Worm (Caenorhabditis elegans) whole organism, mixed stage, embryonic: ENCODE data around the gene irg-6.

Source experiments
- M03D4.4 ChIP-seq: sonication (generic microtip); optimal IDR thresholded peaks from 2 replicates; lab custom pipeline; 2017; ENCODE audit warnings: mild to moderate bottlenecking, missing genetic modification characterization, missing compliant biosample characterization
- bed-3 ChIP-seq: fragments of 200-800 bp; sonication (Bioruptor generic); optimal IDR thresholded peaks from 3 replicates; lab custom pipeline; 2018; ENCODE audit warnings: mild to moderate bottlenecking, missing genetic modification characterization, moderate library complexity, missing compliant biosample characterization
- ceh-43 ChIP-seq: fragments of 200-800 bp; sonication (Bioruptor generic); optimal IDR thresholded peaks from 2 replicates; lab custom pipeline; 2018; ENCODE audit warnings: mild to moderate bottlenecking, missing genetic modification characterization, moderate library complexity, missing compliant biosample characterization
- ces-1 ChIP-seq: fragments of 150-350 bp; optimal IDR thresholded peaks from 2 replicates; lab custom pipeline; 2014; ENCODE audit warnings: missing biosample characterization, missing genetic modification reagents, missing genetic modification characterization
- drap-1 ChIP-seq: fragments of 200-800 bp; sonication (Bioruptor generic); optimal IDR thresholded peaks from 3 replicates; lab custom pipeline; 2018; ENCODE audit warnings: mild to moderate bottlenecking, missing genetic modification characterization, missing compliant biosample characterization
- elt-1 ChIP-seq: sonication (generic microtip); optimal IDR thresholded peaks from 2 replicates; lab custom pipeline; 2017; ENCODE audit warnings: missing genetic modification characterization, mild to moderate bottlenecking, missing compliant biosample characterization, antibody characterized with exemption, moderate library complexity, borderline replicate concordance; ENCODE audit not compliant: insufficient read depth
- flh-1 ChIP-seq: fragments of 200-800 bp; sonication (Bioruptor generic); optimal IDR thresholded peaks from 2 replicates; lab custom pipeline; 2018; ENCODE audit warnings: mild to moderate bottlenecking, missing genetic modification characterization, moderate library complexity, missing compliant biosample characterization
- ham-2 ChIP-seq: fragments of 200-800 bp; sonication (Bioruptor generic); optimal IDR thresholded peaks from 2 replicates; lab custom pipeline; 2018; ENCODE audit warnings: mild to moderate bottlenecking, missing genetic modification characterization, missing compliant biosample characterization
- hlh-1 ChIP-seq: fragments of 150-350 bp; optimal IDR thresholded peaks from 2 replicates; lab custom pipeline; 2014; ENCODE audit warnings: missing biosample characterization, missing genetic modification reagents, missing genetic modification characterization
- lin-13 ChIP-seq: fragments of 150-350 bp; optimal IDR thresholded peaks from 2 replicates; lab custom pipeline; 2014; ENCODE audit warnings: missing biosample characterization, missing genetic modification characterization
- lin-32 ChIP-seq: fragments of 200-800 bp; sonication (Bioruptor generic); optimal IDR thresholded peaks from 2 replicates; lab custom pipeline; 2018; ENCODE audit warnings: mild to moderate bottlenecking, missing genetic modification characterization, missing compliant biosample characterization
- mab-5 ChIP-seq: fragments of 150-350 bp; optimal IDR thresholded peaks from 2 replicates; lab custom pipeline; 2014; ENCODE audit warnings: missing biosample characterization, missing genetic modification characterization
- mep-1 ChIP-seq: fragments of 150-350 bp; optimal IDR thresholded peaks from 2 replicates; lab custom pipeline; 2017; ENCODE audit warnings: missing biosample characterization, missing genetic modification reagents, missing genetic modification characterization, inconsistent platforms
- nhr-12 ChIP-seq: fragments of 150-350 bp; optimal IDR thresholded peaks from 2 replicates; lab custom pipeline; 2014; ENCODE audit warnings: missing biosample characterization, missing genetic modification characterization
- nhr-2 ChIP-seq: fragments of 150-350 bp; optimal IDR thresholded peaks from 2 replicates; lab custom pipeline; 2014; ENCODE audit warnings: missing biosample characterization, missing genetic modification characterization
- nhr-237 ChIP-seq: fragments of 150-350 bp; optimal IDR thresholded peaks from 2 replicates; lab custom pipeline; 2014; ENCODE audit warnings: missing biosample characterization, missing genetic modification characterization
- nhr-28 ChIP-seq: fragments of 150-350 bp; optimal IDR thresholded peaks from 2 replicates; lab custom pipeline; 2014; ENCODE audit warnings: missing biosample characterization, missing genetic modification characterization
- nhr-76 ChIP-seq: sonication (generic microtip); optimal IDR thresholded peaks from 2 replicates; lab custom pipeline; 2017; ENCODE audit warnings: missing biosample characterization, missing genetic modification characterization
- pha-4 ChIP-seq: fragments of 150-350 bp; optimal IDR thresholded peaks from 2 replicates; lab custom pipeline; 2018; ENCODE audit warnings: missing biosample characterization, missing genetic modification reagents, missing genetic modification characterization
- sem-2 ChIP-seq: fragments of 200-800 bp; sonication (Bioruptor generic); optimal IDR thresholded peaks from 2 replicates; lab custom pipeline; 2018; ENCODE audit warnings: mild to moderate bottlenecking, missing genetic modification characterization, missing compliant biosample characterization
- snpc-4 ChIP-seq: fragments of 150-350 bp; optimal IDR thresholded peaks from 2 replicates; lab custom pipeline; 2014; ENCODE audit warnings: missing biosample characterization, missing genetic modification characterization
- sptf-1 ChIP-seq: sonication (generic microtip); optimal IDR thresholded peaks from 2 replicates; lab custom pipeline; 2017; ENCODE audit warnings: mild to moderate bottlenecking, missing genetic modification characterization, moderate library complexity, missing compliant biosample characterization
- unc-120 ChIP-seq: sonication (generic microtip); optimal IDR thresholded peaks from 2 replicates; lab custom pipeline; 2017; ENCODE audit warnings: missing genetic modification characterization, missing compliant biosample characterization; ENCODE audit not compliant: poor library complexity, severe bottlenecking
- unc-39 ChIP-seq: fragments of 150-350 bp; optimal IDR thresholded peaks from 2 replicates; lab custom pipeline; 2014; ENCODE audit warnings: missing biosample characterization, missing genetic modification characterization
- unc-62 ChIP-seq: fragments of 150-350 bp; optimal IDR thresholded peaks from 2 replicates; lab custom pipeline; 2014; ENCODE audit warnings: missing biosample characterization, missing genetic modification reagents, missing genetic modification characterization
- zip-8 ChIP-seq: fragments of 150-350 bp; optimal IDR thresholded peaks from 2 replicates; lab custom pipeline; 2014; ENCODE audit warnings: missing biosample characterization, missing genetic modification characterization
- ztf-11 ChIP-seq: fragments of 150-350 bp; optimal IDR thresholded peaks from 2 replicates; lab custom pipeline; 2014; ENCODE audit warnings: missing biosample characterization, missing genetic modification characterization

irg-6 gene

ce11 chrIV:12920553-12920952, 5.8 kb upstream of the irg-6 start:
- no peak for TF ChIP-seq zip-8
- no peak for TF ChIP-seq snpc-4 (tag; lab: Kevin White, UChicago)
- no peak for TF ChIP-seq ham-2 (GFP tag; lab: Kevin White, UChicago)
- TF ChIP-seq ces-1 (GFP tag; lab: Kevin White, UChicago): no peak
- TF ChIP-seq sptf-1 (tag; lab: Kevin White, UChicago): no peak
- no peak for TF ChIP-seq ceh-43 (GFP tag; lab: Kevin White, UChicago)
- no peak for TF ChIP-seq nhr-2 (tag; lab: Kevin White, UChicago)
- no peak for TF ChIP-seq unc-39
- no peak for TF ChIP-seq elt-1 (tag; lab: Kevin White, UChicago)
- TF ChIP-seq nhr-12 (tag; lab: Kevin White, UChicago): no peak
- no peak for TF ChIP-seq nhr-237 (tag; lab: Kevin White, UChicago)
- TF ChIP-seq, all 35 proteins: peak for 0

ce11 chrIV:12918256-12918655, 3.5 kb upstream of the irg-6 start, which contains the start of gene C32H11.3:
Gene C32H11.3 (plus strand): TSS chrIV:12918556.
- TF ChIP-seq bed-3 (GFP tag; lab: Kevin White, UChicago) (no peak), M03D4.4 (tag; lab: Kevin White, UChicago) (no peak), ztf-11 (tag; lab: Kevin White, UChicago) (no peak), ham-2 (GFP tag; lab: Kevin White, UChicago) (no peak), ces-1 (GFP tag; lab: Kevin White, UChicago) (no peak)
- TF ChIP-seq, all 35 proteins: peak for 0

ce11 chrIV:12915479-12915878, 710 bp upstream of the irg-6 start, which contains the start of gene srz-15:
Gene srz-15 (plus strand): TSS chrIV:12915779.
- TF ChIP-seq ztf-11 (tag; lab: Kevin White, UChicago) (no peak), unc-120 (no peak), ces-1 (GFP tag; lab: Kevin White, UChicago) (no peak), sem-2 (GFP tag; lab: Kevin White, UChicago) (no peak)

- TF ChIP-seq flh-1 (GFP tag; lab: Kevin White, UChicago) (no peak), nhr-2 (tag; lab: Kevin White, UChicago) (no peak), sptf-1 (tag; lab: Kevin White, UChicago) (no peak), unc-39 (no peak), lin-32 (GFP tag; lab: Kevin White, UChicago) (no peak)
These were observed 2.8 kb downstream of the irg-6 start, which contains the start of gene K08D8.5 for ce11 chrIV:12911990-12912389. Gene K08D8.5 (minus strand): TSS chrIV:12912129.

- TF ChIP-seq unc-120 (no peak), pha-4 (tag; lab: Kevin White, UChicago) (no peak), unc-39 (no peak), sptf-1 (tag; lab: Kevin White, UChicago) (no peak), unc-62 (GFP tag; lab: Kevin White, UChicago) (no peak), mab-5 (no peak)
These were observed 4.9 kb downstream of the irg-6 start, which contains the start of gene K08D8.4 for ce11 chrIV:12909871-12910270. Gene K08D8.4 (minus strand): TSS chrIV:12909998.

- TF ChIP-seq drap-1 (GFP tag; lab: Kevin White, UChicago) (no peak), nhr-28 (tag; lab: Kevin White, UChicago) (no peak)
- TF ChIP-seq, all 35 proteins: peak for 0
These were observed 8.2 kb downstream of the irg-6 start, which contains the start of gene K08D8.3 for ce11 chrIV:12906529-12906928. Gene K08D8.3 (minus strand): TSS chrIV:12906659.

ce11 chrIV:12903687-12904086, 11.1 kb downstream of the irg-6 start:
- no peak for TF ChIP-seq unc-39
- TF ChIP-seq ceh-43 (GFP tag; lab: Kevin White, UChicago): no peak
- TF ChIP-seq, all 35 proteins: peak for 0

ce11 chrIV:12902430-12903110, 12.2 kb downstream of the irg-6 start, which contains the start of gene K08D8.2:
Gene K08D8.2 (plus strand): TSS chrIV:12903060.
- TF ChIP-seq sptf-1 (tag; lab: Kevin White, UChicago) (no peak), ham-2 (GFP tag; lab: Kevin White, UChicago) (no peak), mep-1 (no peak), nhr-28 (tag; lab: Kevin White, UChicago) (no peak), drap-1 (GFP tag; lab: Kevin White, UChicago) (no peak), ztf-11 (tag; lab: Kevin White, UChicago) (no peak), hlh-1 (tag; lab: Kevin White, UChicago) (no peak), elt-1 (tag; lab: Kevin White, UChicago) (no peak), nhr-2 (tag; lab: Kevin White, UChicago) (no peak), nhr-76 (tag; lab: Kevin White, UChicago) (no peak), unc-62 (GFP tag; lab: Kevin White, UChicago) (no peak), mab-5 (no peak), flh-1 (GFP tag; lab: Kevin White, UChicago) (no peak), nhr-12 (tag; lab: Kevin White, UChicago) (no peak), lin-13 (tag; lab: Kevin White, UChicago) (no peak), unc-39 (no peak), ces-1 (GFP tag; lab: Kevin White, UChicago) (no peak)
